Fruit fly (Drosophila melanogaster): Measurements from ENCODE around the gene CG34429.

The CG34429 gene

dm6 chr3L:13041292-13042067, 21.4 kb upstream of the CG34429 start, which contains the start of gene RpS4 (continued):
- TF ChIP-seq CG8119 (GFP tag; IDR thresholded peaks at IDR 0.05) = peak; percentile 50; the same call in 2 of the 3 replicates
- TF ChIP-seq CG6808 (GFP tag; optimal IDR thresholded peaks at IDR 0.05) = peak; percentile 79
- TF ChIP-seq pdm3 (GFP tag; optimal IDR thresholded peaks at IDR 0.05) = peak; percentile 83
- TF ChIP-seq salr (GFP tag; optimal IDR thresholded peaks at IDR 0.05) = peak in 1 of 2 experiments; percentile 92
- peak; percentile 69 for TF ChIP-seq CG3032 (tag; optimal IDR thresholded peaks at IDR 0.05)
- TF ChIP-seq fd59A (GFP tag; optimal IDR thresholded peaks at IDR 0.05) = peak; percentile 69
- no peak for TF ChIP-seq Hr38 (GFP tag; optimal IDR thresholded peaks at IDR 0.05)
- TF ChIP-seq fd85E (GFP tag; optimal IDR thresholded peaks at IDR 0.05) = peak; percentile 89
- peak; percentile 86 for TF ChIP-seq vri (GFP tag; optimal IDR thresholded peaks at IDR 0.05)

- no peak for TF ChIP-seq CG32006 (GFP tag; optimal IDR thresholded peaks at IDR 0.05)
- TF ChIP-seq acj6 (GFP tag; optimal IDR thresholded peaks at IDR 0.05) = no peak
- peak; percentile 66 for TF ChIP-seq Eip78C (GFP tag)
- TF ChIP-seq ss (GFP tag; optimal IDR thresholded peaks at IDR 0.05) = peak; percentile 29 to 33
- peak; percentile 29 for TF ChIP-seq CG6808 (GFP tag; optimal IDR thresholded peaks at IDR 0.05)
- TF ChIP-seq CG15336 (GFP tag; IDR thresholded peaks at IDR 0.05) = peak; percentile 14; the same call in 1 of the 2 replicates
- 0 out of 3 replicates have a peak, but pooled peaks have one; percentile 12 for TF ChIP-seq eg (GFP tag; IDR thresholded peaks at IDR 0.05)
- peak; percentile 63 for TF ChIP-seq Sox14 (GFP tag; optimal IDR thresholded peaks at IDR 0.05)
- peak; percentile 38 for TF ChIP-seq CG6854 (GFP tag; optimal IDR thresholded peaks at IDR 0.05)
- TF ChIP-seq svp (GFP tag) = peak; percentile 85
- peak; percentile 74 for TF ChIP-seq fkh (GFP tag; optimal IDR thresholded peaks at IDR 0.05)
- TF ChIP-seq Ets96B (tag; optimal IDR thresholded peaks at IDR 0.05) = peak; percentile 19
- TF ChIP-seq dsx (GFP tag; optimal IDR thresholded peaks at IDR 0.05; ENCODE audit: poor library complexity, severe bottlenecking) = peak; percentile 42
- TF ChIP-seq CG16779 (tag; optimal IDR thresholded peaks at IDR 0.05) = no peak
- no peak for TF ChIP-seq dac (GFP tag; optimal IDR thresholded peaks at IDR 0.05)
- no peak for TF ChIP-seq fd59A (GFP tag; optimal IDR thresholded peaks at IDR 0.05)
- peak; percentile 19 for TF ChIP-seq topi (GFP tag; optimal IDR thresholded peaks at IDR 0.05)
- peak; percentile 17 for TF ChIP-seq esn (GFP tag; optimal IDR thresholded peaks at IDR 0.05)
Measured at dm6 chr3L:13044335-13044814, 18.5 kb upstream of the CG34429 start, which contains the start of gene Syx13. Syx13 (plus strand) TSS chr3L:13044434.

dm6 chr3L:13046758-13047157, 16.1 kb upstream of the CG34429 start, which contains the start of gene CG11279:
CG11279 (plus strand) TSS chr3L:13046977.
- TF ChIP-seq CG4318 (GFP tag; optimal IDR thresholded peaks at IDR 0.05) (no peak), CG6276 (GFP tag; optimal IDR thresholded peaks at IDR 0.05) (no peak), CG10631 (GFP tag; optimal IDR thresholded peaks at IDR 0.05) (no peak), svp (GFP tag) (peak; percentile 7), acj6 (GFP tag; optimal IDR thresholded peaks at IDR 0.05) (no peak), Eip75B (GFP tag; optimal IDR thresholded peaks at IDR 0.05) (no peak), CG8632 (GFP tag; optimal IDR thresholded peaks at IDR 0.05) (no peak), Hr38 (GFP tag; optimal IDR thresholded peaks at IDR 0.05) (no peak)

DNA sequence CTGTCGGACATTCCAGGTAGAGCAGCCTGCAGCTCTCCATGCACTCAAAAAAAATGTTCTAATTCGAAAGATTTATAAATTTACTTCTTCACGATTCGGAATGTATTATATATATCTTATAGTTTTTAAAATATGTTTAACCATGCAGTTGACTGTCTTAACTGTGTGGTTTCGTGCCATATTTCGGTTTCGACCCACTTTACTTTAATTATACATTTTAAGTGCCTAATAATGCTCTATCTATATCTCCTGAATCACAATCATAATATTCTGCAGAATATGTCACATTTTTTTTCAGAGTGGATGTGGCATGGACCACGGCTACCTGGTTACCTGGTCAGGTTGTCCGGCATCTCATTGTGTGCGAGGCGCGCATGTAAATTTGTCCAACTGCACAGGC, 13.2 kb upstream of the CG34429 start:
- TF ChIP-seq Met (GFP tag; optimal IDR thresholded peaks at IDR 0.05) = peak; percentile 27
- peak; percentile 16 for TF ChIP-seq CG8632 (GFP tag; optimal IDR thresholded peaks at IDR 0.05)
- TF ChIP-seq CG6792 (GFP tag; optimal IDR thresholded peaks at IDR 0.05) = peak; percentile 11
- TF ChIP-seq CG8119 (GFP tag; IDR thresholded peaks at IDR 0.05) = peak; percentile 47; the same call in 2 of the 3 replicates
- TF ChIP-seq pdm3 (GFP tag; optimal IDR thresholded peaks at IDR 0.05) = no peak
- TF ChIP-seq Smox (GFP tag; optimal IDR thresholded peaks at IDR 0.05) = peak; percentile 28
- TF ChIP-seq Eip93F (GFP tag; optimal IDR thresholded peaks at IDR 0.05) = no peak
- TF ChIP-seq CG10631 (GFP tag; optimal IDR thresholded peaks at IDR 0.05) = peak; percentile 42
- TF ChIP-seq CG3919 (GFP tag; optimal IDR thresholded peaks at IDR 0.05) = peak; percentile 27
- peak; percentile 36 to 41 for TF ChIP-seq ss (GFP tag; optimal IDR thresholded peaks at IDR 0.05)
- no peak for TF ChIP-seq Hr39 (GFP tag; optimal IDR thresholded peaks at IDR 0.05)
- no peak for TF ChIP-seq cyc (GFP tag; optimal IDR thresholded peaks at IDR 0.05)
- peak; percentile 38 for TF ChIP-seq esn (GFP tag; optimal IDR thresholded peaks at IDR 0.05)
- peak; percentile 66 for TF ChIP-seq CG32006 (GFP tag; optimal IDR thresholded peaks at IDR 0.05)
- peak; percentile 38 for TF ChIP-seq Ets96B (tag; optimal IDR thresholded peaks at IDR 0.05)
- TF ChIP-seq CG6854 (GFP tag; optimal IDR thresholded peaks at IDR 0.05) = no peak
- no peak for TF ChIP-seq CG9139 (GFP tag; optimal IDR thresholded peaks at IDR 0.05)
- TF ChIP-seq Eip78C (GFP tag) = peak; percentile 86
- 0 out of 2 replicates have a peak, but pooled peaks have one; percentile 34 for TF ChIP-seq CG15336 (GFP tag; IDR thresholded peaks at IDR 0.05)
- TF ChIP-seq CG1621 (tag; optimal IDR thresholded peaks at IDR 0.05) = peak; percentile 7
- TF ChIP-seq topi (GFP tag; optimal IDR thresholded peaks at IDR 0.05) = peak; percentile 32
- peak; percentile 35 for TF ChIP-seq dsx (GFP tag; optimal IDR thresholded peaks at IDR 0.05; ENCODE audit: poor library complexity, severe bottlenecking)
- peak; percentile 55 for TF ChIP-seq CG6808 (GFP tag; optimal IDR thresholded peaks at IDR 0.05)
- peak; percentile 35 for TF ChIP-seq CG3032 (tag; optimal IDR thresholded peaks at IDR 0.05)
- peak in 1 of 2 experiments; percentile 11 for TF ChIP-seq salr (GFP tag; optimal IDR thresholded peaks at IDR 0.05)
- TF ChIP-seq vri (GFP tag; optimal IDR thresholded peaks at IDR 0.05) = peak; percentile 15
- peak; percentile 3 for TF ChIP-seq Sox102F (GFP tag; optimal IDR thresholded peaks at IDR 0.05)

All from whole organism, prepupa.